Fruit fly (Drosophila melanogaster): ENCODE data around the gene CG34043.

The CG34043 gene

dm6 chr2L:10321036-10321583 is 40.4 kb upstream of the CG34043 start (continued):
- TF ChIP-seq lov (optimal IDR thresholded peaks at IDR 0.05) (no peak), lov (GFP tag; IDR thresholded peaks at IDR 0.05) (0 out of 3 replicates have a peak, but pooled peaks have one; percentile 27), maf-S (GFP tag; optimal IDR thresholded peaks at IDR 0.05) (no peak), cg (GFP tag; optimal IDR thresholded peaks at IDR 0.05) (no peak), CG18476 (GFP tag; optimal IDR thresholded peaks at IDR 0.05) (no peak), CG9876 (GFP tag; optimal IDR thresholded peaks at IDR 0.05) (no peak), CG6175 (GFP tag; IDR thresholded peaks at IDR 0.05) (no peak), CG16815 (GFP tag; optimal IDR thresholded peaks at IDR 0.05) (no peak), sens-2 (GFP tag; IDR thresholded peaks at IDR 0.05) (no peak), klu (GFP tag; IDR thresholded peaks at IDR 0.05) (no peak), Med (GFP tag) (peak; percentile 75), row (GFP tag; IDR thresholded peaks at IDR 0.05) (no peak), CG3407 (GFP tag; optimal IDR thresholded peaks at IDR 0.05) (no peak), CG10274 (GFP tag; optimal IDR thresholded peaks at IDR 0.05) (no peak), gsb-n (tag; optimal IDR thresholded peaks at IDR 0.05) (no peak), fd96Cb (tag; optimal IDR thresholded peaks at IDR 0.05) (no peak), sna (GFP tag; IDR thresholded peaks at IDR 0.05; ENCODE audit: partially characterized antibody) (no peak; the same call in none of the 2 replicates), sqz (GFP tag; optimal IDR thresholded peaks at IDR 0.05) (peak; percentile 51), CG31388 (GFP tag; optimal IDR thresholded peaks at IDR 0.05) (no peak), emc (GFP tag; optimal IDR thresholded peaks at IDR 0.05) (no peak), CG6791 (GFP tag; IDR thresholded peaks at IDR 0.05; ENCODE audit: partially characterized antibody) (no peak), lilli (GFP tag; optimal IDR thresholded peaks at IDR 0.05) (peak; percentile 42), Deaf1 (tag; optimal IDR thresholded peaks at IDR 0.05) (no peak), bowl (GFP tag; IDR thresholded peaks at IDR 0.05) (no peak), Atf3 (GFP tag; optimal IDR thresholded peaks at IDR 0.05) (no peak), Sry-δ (GFP tag; optimal IDR thresholded peaks at IDR 0.05) (peak; percentile 76), tgo (GFP tag; IDR thresholded peaks at IDR 0.05) (no peak), CG17385 (GFP tag; optimal IDR thresholded peaks at IDR 0.05) (no peak), CG10959 (GFP tag; IDR thresholded peaks at IDR 0.05) (no peak), CG14710 (tag; optimal IDR thresholded peaks at IDR 0.05) (peak; percentile 7), HmgZ (tag; optimal IDR thresholded peaks at IDR 0.05) (no peak), Bgb (GFP tag; IDR thresholded peaks at IDR 0.05; ENCODE audit: partially characterized antibody) (peak; percentile 46; the same call in 1 of the 2 replicates), croc (GFP tag; conservative IDR thresholded peaks at IDR 0.05) (no peak), shn (GFP tag; optimal IDR thresholded peaks at IDR 0.05) (no peak), CG5953 (GFP tag; IDR thresholded peaks at IDR 0.05) (0 out of 2 replicates have a peak, but pooled peaks have one; percentile 10), lmd (GFP tag; IDR thresholded peaks at IDR 0.05) (no peak; the same call in 1 of the 2 replicates), E2f2 (GFP tag; IDR thresholded peaks at IDR 0.05) (no peak), CG7963 (GFP tag; IDR thresholded peaks at IDR 0.05; ENCODE audit: partially characterized antibody) (0 out of 3 replicates have a peak, but pooled peaks have one; percentile 39), tin (GFP tag; optimal IDR thresholded peaks at IDR 0.05) (peak; percentile 14), Hr39 (optimal IDR thresholded peaks at IDR 0.05) (no peak), CG6683 (GFP tag; optimal IDR thresholded peaks at IDR 0.05) (no peak), CG4360 (GFP tag; IDR thresholded peaks at IDR 0.05) (no peak), Adf1 (GFP tag; IDR thresholded peaks at IDR 0.05) (no peak), ro (GFP tag; IDR thresholded peaks at IDR 0.05) (no peak), CG1792 (GFP tag; optimal IDR thresholded peaks at IDR 0.05) (no peak), usp (GFP tag; optimal IDR thresholded peaks at IDR 0.05) (no peak), mam (GFP tag; optimal IDR thresholded peaks at IDR 0.05) (no peak), CG7786 (GFP tag; optimal IDR thresholded peaks at IDR 0.05) (no peak), Doc3 (GFP tag; IDR thresholded peaks at IDR 0.05; ENCODE audit: partially characterized antibody) (peak; percentile 72; the same call in 2 of the 3 replicates), Mad (GFP tag; optimal IDR thresholded peaks at IDR 0.05) (no peak), CG15269 (tag; optimal IDR thresholded peaks at IDR 0.05) (no peak), kni (GFP tag; optimal IDR thresholded peaks at IDR 0.05) (no peak)
